Worm (Caenorhabditis elegans): ENCODE data around the gene ddx-35.

Gene ddx-35

ce11 chrIII:1558441-1559159, 4.4 kb upstream of the ddx-35 start, which contains the start of the genes eelo-1 and Y67D2.2:
Gene eelo-1, minus strand, starts transcription at chrIII:1558529.
Gene Y67D2.2, plus strand, starts transcription at chrIII:1558800.
- TF ChIP-seq dao-5 (tag; optimal IDR thresholded peaks at IDR 0.05) (no peak), W03F9.2 (tag; optimal IDR thresholded peaks at IDR 0.05) (peak; percentile 62), him-1 (tag; optimal IDR thresholded peaks at IDR 0.05) (no peak)

- TF ChIP-seq him-1 (tag; optimal IDR thresholded peaks at IDR 0.05) (no peak), W03F9.2 (tag; optimal IDR thresholded peaks at IDR 0.05) (no peak), dao-5 (tag; optimal IDR thresholded peaks at IDR 0.05) (no peak)
Observed at ce11 chrIII:1543406-1544011, 10.7 kb downstream of the ddx-35 start.

ce11 chrIII:1540100-1540695, 14.0 kb downstream of the ddx-35 start, which contains the start of the genes Y67D2.5 and cisd-3.2:
Gene Y67D2.5, minus strand, starts transcription at chrIII:1540244.
Gene cisd-3.2, plus strand, starts transcription at chrIII:1540493.
- TF ChIP-seq W03F9.2 (tag; optimal IDR thresholded peaks at IDR 0.05) (peak; percentile 23), dao-5 (tag; optimal IDR thresholded peaks at IDR 0.05) (no peak)

- TF ChIP-seq W03F9.2 (tag; optimal IDR thresholded peaks at IDR 0.05) (no peak), him-1 (tag; optimal IDR thresholded peaks at IDR 0.05) (no peak), dao-5 (tag; optimal IDR thresholded peaks at IDR 0.05) (no peak)
Observed at ce11 chrIII:1539366-1539765, 14.9 kb downstream of the ddx-35 start.

- TF ChIP-seq W03F9.2 (tag; optimal IDR thresholded peaks at IDR 0.05) (no peak), him-1 (tag; optimal IDR thresholded peaks at IDR 0.05) (no peak), dao-5 (tag; optimal IDR thresholded peaks at IDR 0.05) (no peak)
Observed at ce11 chrIII:1534431-1534830, 19.8 kb downstream of the ddx-35 start.

- TF ChIP-seq W03F9.2 (tag; optimal IDR thresholded peaks at IDR 0.05) (peak; percentile 8), dao-5 (tag; optimal IDR thresholded peaks at IDR 0.05) (no peak)
Observed at ce11 chrIII:1533615-1534014, 20.6 kb downstream of the ddx-35 start, which contains the start of gene mtg-1. Gene mtg-1, plus strand, starts transcription at chrIII:1533774.

ce11 chrIII:1532777-1533473, 21.3 kb downstream of the ddx-35 start, which contains the start of gene snf-6:
Gene snf-6, minus strand, starts transcription at chrIII:1532827.
- no peak for TF ChIP-seq him-1 (tag; optimal IDR thresholded peaks at IDR 0.05)
- TF ChIP-seq dao-5 (tag; optimal IDR thresholded peaks at IDR 0.05): no peak
- TF ChIP-seq W03F9.2 (tag; optimal IDR thresholded peaks at IDR 0.05): no peak

- TF ChIP-seq dao-5 (tag; optimal IDR thresholded peaks at IDR 0.05): no peak
Observed at ce11 chrIII:1528423-1528822, 25.8 kb downstream of the ddx-35 start.

- no peak for TF ChIP-seq W03F9.2 (tag; optimal IDR thresholded peaks at IDR 0.05)
- TF ChIP-seq him-1 (tag; optimal IDR thresholded peaks at IDR 0.05): no peak
- no peak for TF ChIP-seq dao-5 (tag; optimal IDR thresholded peaks at IDR 0.05)
Observed at ce11 chrIII:1519906-1520305, 34.3 kb downstream of the ddx-35 start.

ce11 chrIII:1517893-1518292, 36.4 kb downstream of the ddx-35 start, which contains the start of gene tmem-120:
Gene tmem-120, minus strand, starts transcription at chrIII:1517993.
- no peak for TF ChIP-seq dao-5 (tag; optimal IDR thresholded peaks at IDR 0.05)
- no peak for TF ChIP-seq him-1 (tag; optimal IDR thresholded peaks at IDR 0.05)
- TF ChIP-seq W03F9.2 (tag; optimal IDR thresholded peaks at IDR 0.05): no peak

ce11 chrIII:1508764-1509281, 45.4 kb downstream of the ddx-35 start:
- TF ChIP-seq dao-5 (tag; optimal IDR thresholded peaks at IDR 0.05): no peak
- no peak for TF ChIP-seq W03F9.2 (tag; optimal IDR thresholded peaks at IDR 0.05)
- TF ChIP-seq him-1 (tag; optimal IDR thresholded peaks at IDR 0.05): no peak

- no peak for TF ChIP-seq W03F9.2 (tag; optimal IDR thresholded peaks at IDR 0.05)
- no peak for TF ChIP-seq him-1 (tag; optimal IDR thresholded peaks at IDR 0.05)
- TF ChIP-seq dao-5 (tag; optimal IDR thresholded peaks at IDR 0.05): no peak
Observed at ce11 chrIII:1508244-1508643, 46.0 kb downstream of the ddx-35 start.

- TF ChIP-seq W03F9.2 (tag; optimal IDR thresholded peaks at IDR 0.05) (peak; percentile 50), dao-5 (tag; optimal IDR thresholded peaks at IDR 0.05) (no peak), him-1 (tag; optimal IDR thresholded peaks at IDR 0.05) (no peak)
Observed at ce11 chrIII:1495863-1496445, 58.3 kb downstream of the ddx-35 start, which contains the start of the genes ave-1 and M01G5.1. Gene ave-1, minus strand, starts transcription at chrIII:1495975. Gene M01G5.1, plus strand, starts transcription at chrIII:1496401.
